Worm (Caenorhabditis elegans) whole organism, L4 larva: ENCODE results near the gene F28H7.2.

Source experiments
- F10B5.3 ChIP-seq: sonication (generic microtip); optimal IDR thresholded peaks from 2 replicates; lab custom pipeline; 2016; ENCODE audit warnings: mild to moderate bottlenecking, missing genetic modification characterization, missing compliant biosample characterization
- F26F4.8 ChIP-seq: fragments of 200-800 bp; sonication (Bioruptor generic); conservative IDR thresholded peaks from 2 replicates; pipeline ENCODE4 v1.3.6; 2022; ENCODE audit warnings: missing genetic modification characterization, missing compliant biosample characterization
- F49E8.2 ChIP-seq: sonication (generic microtip); optimal IDR thresholded peaks from 2 replicates; lab custom pipeline; 2016; ENCODE audit warnings: missing compliant biosample characterization, mild to moderate bottlenecking, missing genetic modification characterization, borderline replicate concordance
- R02D3.7 ChIP-seq: fragments of 150-350 bp; sonication (generic microtip); optimal IDR thresholded peaks from 3 replicates; lab custom pipeline; 2014; ENCODE audit warnings: missing biosample characterization, missing genetic modification characterization
- Y5F2A.4 ChIP-seq: fragments of 200-800 bp; sonication (Bioruptor generic); optimal IDR thresholded peaks from 2 replicates; lab custom pipeline; 2018; ENCODE audit warnings: mild to moderate bottlenecking, missing genetic modification characterization, missing compliant biosample characterization
- ZK337.2 ChIP-seq: fragments of 200-800 bp; sonication (Bioruptor generic); IDR thresholded peaks from 2 replicates; pipeline ENCODE4 v1.3.6; 2022; ENCODE audit warnings: missing genetic modification reagents, missing genetic modification characterization, missing compliant biosample characterization
- arid-1 ChIP-seq: fragments of 200-800 bp; sonication (Bioruptor generic); conservative IDR thresholded peaks from 2 replicates; pipeline ENCODE4 v1.3.6; 2022; ENCODE audit warnings: missing genetic modification reagents, missing genetic modification characterization, missing compliant biosample characterization
- ceh-28 ChIP-seq: fragments of 150-350 bp; optimal IDR thresholded peaks from 2 replicates; lab custom pipeline; 2014; ENCODE audit warnings: missing biosample characterization, missing genetic modification reagents, missing genetic modification characterization
- ceh-44 ChIP-seq: fragments of 200-800 bp; sonication (Bioruptor generic); IDR thresholded peaks from 2 replicates; pipeline ENCODE4 v1.3.6; 2022; ENCODE audit warnings: missing genetic modification reagents, missing genetic modification characterization, missing compliant biosample characterization
- daf-19 ChIP-seq: fragments of 200-800 bp; sonication (Bioruptor generic); conservative IDR thresholded peaks from 2 replicates; pipeline ENCODE4 v1.3.6; 2022; ENCODE audit warnings: missing genetic modification characterization, missing compliant biosample characterization
- dmd-8 ChIP-seq: fragments of 200-800 bp; sonication (Bioruptor generic); IDR thresholded peaks from 2 replicates; pipeline ENCODE4 v1.3.6; 2022; ENCODE audit warnings: missing genetic modification characterization, missing compliant biosample characterization
- dmd-9 ChIP-seq: fragments of 200-800 bp; sonication (Bioruptor generic); IDR thresholded peaks from 2 replicates; pipeline ENCODE4 v1.3.6; 2022; ENCODE audit warnings: missing genetic modification reagents, missing genetic modification characterization, missing compliant biosample characterization
- duxl-1 ChIP-seq: sonication (generic microtip); optimal IDR thresholded peaks from 2 replicates; lab custom pipeline; 2016; ENCODE audit warnings: mild to moderate bottlenecking, missing genetic modification characterization, moderate library complexity, missing compliant biosample characterization; ENCODE audit not compliant: poor library complexity
- egl-27 ChIP-seq: sonication (generic microtip); optimal IDR thresholded peaks from 3 replicates; lab custom pipeline; 2017; ENCODE audit warnings: missing biosample characterization, missing genetic modification reagents, missing genetic modification characterization
- hmg-1.1 ChIP-seq: fragments of 200-800 bp; sonication (Bioruptor generic); IDR thresholded peaks from 2 replicates; pipeline ENCODE4 v1.3.6; 2022; ENCODE audit warnings: missing genetic modification reagents, missing genetic modification characterization, missing compliant biosample characterization
- jun-1 ChIP-seq: fragments of 150-350 bp; optimal IDR thresholded peaks from 2 replicates; lab custom pipeline; 2014; ENCODE audit warnings: missing biosample characterization, missing genetic modification reagents, missing genetic modification characterization
- lir-3 ChIP-seq: sonication (generic microtip); optimal IDR thresholded peaks from 2 replicates; lab custom pipeline; 2016; ENCODE audit warnings: mild to moderate bottlenecking, missing genetic modification characterization, missing compliant biosample characterization
- mep-1 ChIP-seq: fragments of 150-350 bp; sonication (generic microtip); optimal IDR thresholded peaks from 3 replicates; lab custom pipeline; 2014; ENCODE audit warnings: missing biosample characterization, missing genetic modification characterization
- mes-2 ChIP-seq: sonication (generic microtip); optimal IDR thresholded peaks from 2 replicates; lab custom pipeline; 2016; ENCODE audit warnings: missing genotype, mild to moderate bottlenecking, missing genetic modification characterization, missing compliant biosample characterization; ENCODE audit not compliant: poor library complexity, severe bottlenecking
- nhr-11 ChIP-seq: fragments of 150-350 bp; optimal IDR thresholded peaks from 2 replicates; lab custom pipeline; 2014; ENCODE audit warnings: missing biosample characterization, missing genetic modification characterization
- nhr-28 ChIP-seq: fragments of 150-350 bp; optimal IDR thresholded peaks from 2 replicates; lab custom pipeline; 2014; ENCODE audit warnings: missing biosample characterization, missing genetic modification characterization
- nhr-42 ChIP-seq: fragments of 200-800 bp; sonication (Bioruptor generic); IDR thresholded peaks from 2 replicates; pipeline ENCODE4 v1.3.6; 2022; ENCODE audit warnings: missing genetic modification characterization, missing compliant biosample characterization
- nhr-76 ChIP-seq: fragments of 150-350 bp; optimal IDR thresholded peaks from 2 replicates; lab custom pipeline; 2014; ENCODE audit warnings: missing biosample characterization, missing genetic modification characterization
- rbr-2 ChIP-seq: sonication (generic microtip); optimal IDR thresholded peaks from 2 replicates; lab custom pipeline; 2016; ENCODE audit warnings: missing genotype, missing genetic modification characterization, missing compliant biosample characterization
- set-16 ChIP-seq: fragments of 200-800 bp; sonication (Bioruptor generic); IDR thresholded peaks from 2 replicates; pipeline ENCODE4 v1.3.6; 2022; ENCODE audit warnings: missing genetic modification reagents, missing genetic modification characterization, missing compliant biosample characterization
- skn-1 ChIP-seq: fragments of 150-350 bp; optimal IDR thresholded peaks from 2 replicates; lab custom pipeline; 2014; ENCODE audit warnings: missing biosample characterization, missing genetic modification characterization
- spr-3 ChIP-seq: fragments of 200-800 bp; sonication (Bioruptor generic); optimal IDR thresholded peaks from 2 replicates; lab custom pipeline; 2018; ENCODE audit warnings: mild to moderate bottlenecking, missing genetic modification characterization, missing compliant biosample characterization
- tag-97 ChIP-seq: fragments of 200-800 bp; sonication (Bioruptor generic); IDR thresholded peaks from 2 replicates; pipeline ENCODE4 v1.3.6; 2022; ENCODE audit warnings: missing genetic modification characterization, missing compliant biosample characterization
- unc-130 ChIP-seq: sonication (generic microtip); optimal IDR thresholded peaks from 2 replicates; lab custom pipeline; 2016; ENCODE audit warnings: missing genetic modification reagents, missing genetic modification characterization, missing compliant biosample characterization
- unc-39 ChIP-seq: sonication (generic microtip); optimal IDR thresholded peaks from 2 replicates; lab custom pipeline; 2017; ENCODE audit warnings: missing biosample characterization, missing genetic modification characterization
- unc-62 ChIP-seq, 3 experiments: fragments of 150-350 bp in 1 of 3; sonication (generic microtip); optimal IDR thresholded peaks in 2 of 3; peaks in 1 of 3; 1 replicate in 1 of 3; 2 replicates in 2 of 3; lab custom pipeline; 2014 to 2017; ENCODE audit warnings: missing biosample characterization in 3 of 3, missing genetic modification characterization in 3 of 3, missing genetic modification reagents in 3 of 3, missing genotype in 1 of 3
- ztf-11 ChIP-seq: fragments of 150-350 bp; optimal IDR thresholded peaks from 2 replicates; lab custom pipeline; 2014; ENCODE audit warnings: missing biosample characterization, missing genetic modification characterization

F28H7.2 gene

DNA sequence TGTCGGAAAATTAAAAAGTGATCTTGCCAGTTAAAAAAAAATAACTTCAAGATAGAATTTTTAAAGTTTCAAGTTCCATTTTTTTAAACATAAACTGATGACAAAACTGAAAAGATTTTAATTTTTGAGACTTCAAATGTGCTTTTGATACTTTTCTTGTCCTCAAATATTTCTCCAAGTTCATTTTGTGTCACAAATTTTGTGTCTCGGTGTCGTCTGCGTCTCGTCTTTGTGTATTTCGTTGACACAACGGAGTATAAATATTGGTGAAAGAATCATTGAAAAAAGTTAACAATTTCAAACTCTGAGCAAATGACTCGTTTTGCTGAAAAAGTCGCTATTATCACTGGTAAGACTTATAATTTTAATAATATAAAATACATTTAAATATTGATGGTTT is 36.3 kb downstream of the F28H7.2 start, which contains the start of gene D1054.8:
Gene D1054.8 (plus strand): TSS at position 301 of the 400 bp plus-strand sequence.
- TF ChIP-seq skn-1 (no peak), nhr-28 (tag; lab: Kevin White, UChicago) (peak; percentile 2)

- TF ChIP-seq set-16 (GFP tag; lab: Robert Waterston, UW) (peak; percentile 69), F49E8.2 (tag; lab: Kevin White, UChicago) (no peak), unc-39 (tag; lab: Kevin White, UChicago) (no peak), ZK337.2 (GFP tag; lab: Robert Waterston, UW) (no peak), F26F4.8 (GFP tag; lab: Robert Waterston, UW) (no peak)
Observed at ce11 chrV:10790921-10791320, 43.2 kb downstream of the F28H7.2 start, which contains the start of gene D1054.9. TSS of gene D1054.9 (minus strand) at chrV:10791057.

- TF ChIP-seq nhr-11 (tag; lab: Kevin White, UChicago) (no peak), dmd-8 (GFP tag; lab: Robert Waterston, UW) (no peak), mep-1 (tag; lab: Kevin White, UChicago) (no peak), Y5F2A.4 (GFP tag; lab: Kevin White, UChicago) (no peak), spr-3 (GFP tag; lab: Kevin White, UChicago) (no peak), F10B5.3 (tag; lab: Kevin White, UChicago) (no peak), nhr-76 (tag; lab: Kevin White, UChicago) (no peak), daf-19 (GFP tag; lab: Robert Waterston, UW) (no peak), jun-1 (tag; lab: Kevin White, UChicago) (no peak), ceh-28 (tag; lab: Kevin White, UChicago) (no peak), ceh-44 (GFP tag; lab: Robert Waterston, UW) (no peak), unc-130 (GFP tag; lab: Kevin White, UChicago) (no peak), R02D3.7 (tag; lab: Kevin White, UChicago) (no peak), rbr-2 (tag; lab: Kevin White, UChicago) (no peak), nhr-42 (GFP tag; lab: Robert Waterston, UW) (no peak), arid-1 (GFP tag; lab: Robert Waterston, UW) (no peak), egl-27 (no peak), ztf-11 (tag; lab: Kevin White, UChicago) (no peak), duxl-1 (no peak)
Observed at ce11 chrV:10792775-10793174, 45.1 kb downstream of the F28H7.2 start, which contains the start of gene D1054.10. TSS of gene D1054.10 (minus strand) at chrV:10792875.

DNA sequence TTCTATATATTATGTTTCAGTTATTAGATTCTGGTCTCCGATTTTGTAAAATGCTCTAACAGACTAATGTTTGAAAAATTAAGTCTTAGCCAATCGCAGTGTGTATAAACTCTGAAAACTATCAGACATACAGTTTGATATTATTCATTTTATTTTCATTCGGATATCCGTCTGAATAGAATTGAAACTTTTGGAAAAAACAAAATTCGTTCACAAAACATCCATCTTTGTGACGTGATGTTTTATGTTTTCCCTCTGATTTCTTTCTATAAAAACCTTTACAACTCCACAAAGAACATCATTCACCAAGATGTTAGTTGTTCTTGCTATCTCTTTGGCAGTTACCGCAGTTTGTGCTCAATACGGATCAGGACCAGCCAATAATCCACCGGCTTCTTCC is 45.8 kb downstream of the F28H7.2 start, which contains the start of gene ule-3:
Gene ule-3 (plus strand): TSS at position 301 of the 400 bp plus-strand sequence.
- peak in 1 of 2 experiments; percentile 32 for TF ChIP-seq unc-62 (GFP tag; optimal IDR thresholded peaks at IDR 0.05 in 1 of 2; lab: Kevin White, UChicago)
- TF ChIP-seq unc-62 (tag; optimal IDR thresholded peaks at IDR 0.05; lab: Kevin White, UChicago) = no peak
- TF ChIP-seq mes-2 (tag; lab: Kevin White, UChicago) = no peak
- TF ChIP-seq, all 104 proteins: peak for 1

- TF ChIP-seq hmg-1.1 (GFP tag; lab: Robert Waterston, UW) (no peak), dmd-9 (GFP tag; lab: Robert Waterston, UW) (no peak), lir-3 (tag; lab: Kevin White, UChicago) (no peak), tag-97 (no peak), set-16 (GFP tag; lab: Robert Waterston, UW) (peak; percentile 88; the same call in 1 of the 2 replicates)
- TF ChIP-seq, all 104 proteins: peak for 1
Observed at ce11 chrV:10794463-10794862, 46.8 kb downstream of the F28H7.2 start.
